Worm (Caenorhabditis elegans) whole organism, L2 larva: Measurements from ENCODE around the gene dpy-10.
A peak's percentile ranks its signal among the peaks of the same experiment; 100 is the strongest.

ENCODE experiments used
- R02D3.7 ChIP-seq: fragments of 150-350 bp; optimal IDR thresholded peaks from 2 replicates; lab custom pipeline; 2014; ENCODE audit warnings: missing biosample characterization, missing genetic modification characterization
- Y55F3AM.14 ChIP-seq: fragments of 200-800 bp; sonication (Bioruptor generic); optimal IDR thresholded peaks from 2 replicates; lab custom pipeline; 2018; ENCODE audit warnings: mild to moderate bottlenecking, missing genetic modification characterization, missing compliant biosample characterization
- aly-2 ChIP-seq: fragments of 150-350 bp; optimal IDR thresholded peaks from 2 replicates; lab custom pipeline; 2014; ENCODE audit warnings: missing biosample characterization, missing genetic modification characterization
- blmp-1 ChIP-seq: sonication (generic microtip); optimal IDR thresholded peaks from 2 replicates; lab custom pipeline; 2017; ENCODE audit warnings: missing genetic modification characterization, mild to moderate bottlenecking, missing compliant biosample characterization, antibody characterized with exemption, moderate library complexity; ENCODE audit not compliant: insufficient read depth
- ceh-82 ChIP-seq: fragments of 150-350 bp; optimal IDR thresholded peaks from 2 replicates; lab custom pipeline; 2014; ENCODE audit warnings: missing biosample characterization, missing genetic modification characterization
- elt-1 ChIP-seq: fragments of 150-350 bp; optimal IDR thresholded peaks from 2 replicates; lab custom pipeline; 2014; ENCODE audit warnings: missing biosample characterization, missing genetic modification characterization
- elt-3 ChIP-seq: sonication (generic microtip); optimal IDR thresholded peaks from 2 replicates; lab custom pipeline; 2017; ENCODE audit warnings: missing biosample characterization, missing genetic modification characterization
- lsy-2 ChIP-seq, 2 experiments: fragments of 150-350 bp in 1 of 2; sonication (generic microtip) in 1 of 2; optimal IDR thresholded peaks; 2 replicates each; lab custom pipeline; 2014 to 2017; ENCODE audit warnings: missing biosample characterization in 2 of 2, missing genetic modification characterization in 2 of 2
- mdl-1 ChIP-seq, 2 experiments: fragments of 150-350 bp in 1 of 2; sonication (generic microtip) in 1 of 2; optimal IDR thresholded peaks; 2 replicates each; lab custom pipeline; 2017; ENCODE audit warnings: missing biosample characterization in 2 of 2, missing genetic modification characterization in 2 of 2
- nhr-11 ChIP-seq: fragments of 150-350 bp; optimal IDR thresholded peaks from 2 replicates; lab custom pipeline; 2014; ENCODE audit warnings: missing biosample characterization, missing genetic modification characterization
- nhr-12 ChIP-seq: fragments of 150-350 bp; optimal IDR thresholded peaks from 2 replicates; lab custom pipeline; 2014; ENCODE audit warnings: missing biosample characterization, missing genetic modification characterization
- unc-62 ChIP-seq: fragments of 150-350 bp; optimal IDR thresholded peaks from 2 replicates; lab custom pipeline; 2014; ENCODE audit warnings: missing biosample characterization, missing genetic modification reagents, missing genetic modification characterization
- zag-1 ChIP-seq: fragments of 150-350 bp; optimal IDR thresholded peaks from 2 replicates; lab custom pipeline; 2014; ENCODE audit warnings: missing biosample characterization, missing genetic modification characterization

ce11 chrII:6734674-6735073 lies 22.6 kb upstream of the dpy-10 start, which contains the start of gene T14B4.3:
- TF ChIP-seq R02D3.7 (tag; lab: Kevin White, UChicago) (no peak), mdl-1 (tag; optimal IDR thresholded peaks at IDR 0.05; lab: Kevin White, UChicago) (no peak), elt-3 (tag; lab: Kevin White, UChicago) (no peak), nhr-11 (tag; lab: Kevin White, UChicago) (no peak), unc-62 (GFP tag; lab: Kevin White, UChicago) (no peak), nhr-12 (tag; lab: Kevin White, UChicago) (no peak), aly-2 (tag; lab: Kevin White, UChicago) (no peak), Y55F3AM.14 (no peak), blmp-1 (tag; lab: Kevin White, UChicago) (no peak), elt-1 (no peak), lsy-2 (tag; optimal IDR thresholded peaks at IDR 0.05; lab: Kevin White, UChicago) (peak; percentile 25 to 87), zag-1 (tag; lab: Kevin White, UChicago) (no peak), ceh-82 (tag; lab: Kevin White, UChicago) (no peak)
